Worm (Caenorhabditis elegans) whole organism, early embryonic: ENCODE measurements around the gene nhr-119.

Experiments
- B0310.2 ChIP-seq: sonication (generic microtip); optimal IDR thresholded peaks from 2 replicates; lab custom pipeline; 2016; ENCODE audit warnings: mild to moderate bottlenecking, missing genetic modification characterization, missing compliant biosample characterization
- F13C5.2 ChIP-seq: sonication (generic microtip); optimal IDR thresholded peaks from 2 replicates; lab custom pipeline; 2017; ENCODE audit warnings: mild to moderate bottlenecking, missing genetic modification characterization, inconsistent platforms, missing compliant biosample characterization
- ama-1 ChIP-seq: fragments of 150-350 bp; optimal IDR thresholded peaks from 2 replicates; lab custom pipeline; 2014
- ets-7 ChIP-seq: sonication (generic microtip); optimal IDR thresholded peaks from 2 replicates; lab custom pipeline; 2016; ENCODE audit warnings: missing genotype, missing genetic modification characterization, missing compliant biosample characterization
- flt-1 ChIP-seq: fragments of 200-800 bp; sonication (Bioruptor generic); IDR thresholded peaks from 2 replicates; pipeline ENCODE4 v1.3.6; 2022; ENCODE audit warnings: missing genetic modification characterization, missing compliant biosample characterization
- hmg-4 ChIP-seq: fragments of 200-800 bp; sonication (Bioruptor generic); optimal IDR thresholded peaks from 2 replicates; lab custom pipeline; 2018; ENCODE audit warnings: mild to moderate bottlenecking, missing genetic modification characterization, missing compliant biosample characterization
- scrt-1 ChIP-seq: fragments of 200-800 bp; sonication (Bioruptor generic); IDR thresholded peaks from 2 replicates; pipeline ENCODE4 v1.3.6; 2022; ENCODE audit warnings: missing genetic modification characterization, missing compliant biosample characterization
- sea-1 ChIP-seq: fragments of 200-800 bp; sonication (Bioruptor generic); conservative IDR thresholded peaks from 2 replicates; pipeline ENCODE4 v1.3.6; 2022; ENCODE audit warnings: missing genetic modification characterization, missing compliant biosample characterization
- tbx-11 ChIP-seq: fragments of 200-800 bp; sonication (Bioruptor generic); IDR thresholded peaks from 2 replicates; pipeline ENCODE4 v1.3.6; 2022; ENCODE audit warnings: missing genetic modification characterization, missing compliant biosample characterization
- tbx-37 ChIP-seq: fragments of 200-800 bp; sonication (Bioruptor generic); conservative IDR thresholded peaks from 2 replicates; pipeline ENCODE4 v1.3.6; 2022; ENCODE audit warnings: missing genetic modification reagents, missing genetic modification characterization, missing compliant biosample characterization

DNA sequence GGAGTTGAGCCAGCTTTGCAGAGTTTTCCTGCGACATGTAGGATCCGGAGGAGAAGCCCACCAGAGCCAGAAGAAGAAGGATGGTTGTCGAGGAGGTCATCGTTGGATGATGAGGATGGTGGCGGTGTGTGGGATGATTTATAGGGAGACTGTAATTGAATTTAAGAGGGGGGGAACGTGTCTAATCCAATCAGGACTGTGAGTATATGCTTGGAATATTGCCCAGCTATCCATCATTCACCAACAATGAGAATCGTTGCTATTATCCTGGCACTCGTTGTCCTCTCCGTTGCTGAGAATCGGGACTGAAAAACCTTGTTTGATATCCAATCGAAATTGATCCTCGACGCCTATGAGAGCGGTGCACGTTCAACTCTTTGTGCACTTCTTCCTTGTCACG is 25.7 kb upstream of the nhr-119 start, which contains the start of gene K12H6.5:
- TF ChIP-seq tbx-11 (GFP tag; lab: Robert Waterston, UW): no peak
- no peak for TF ChIP-seq hmg-4 (GFP tag; lab: Kevin White, UChicago)
- no peak for TF ChIP-seq ama-1 (lab: Kevin White, UChicago)
- no peak for TF ChIP-seq sea-1 (GFP tag; lab: Robert Waterston, UW)
- TF ChIP-seq ets-7 (tag; lab: Kevin White, UChicago): no peak
- TF ChIP-seq flt-1: no peak
- no peak for TF ChIP-seq B0310.2 (tag; lab: Kevin White, UChicago)
- no peak for TF ChIP-seq tbx-37
- no peak for TF ChIP-seq scrt-1 (GFP tag; lab: Robert Waterston, UW)
- TF ChIP-seq F13C5.2: no peak
